Fruit fly (Drosophila melanogaster) whole organism, embryonic: ENCODE measurements around the gene nonC.

Experiments used
- Bgb ChIP-seq: fragments of 200-800 bp; sonication (Bioruptor generic); IDR thresholded peaks from 2 replicates; pipeline ENCODE4 v1.3.6; 2022; ENCODE audit warnings: missing biosample characterization, missing genetic modification characterization; ENCODE audit not compliant: partially characterized antibody
- CG11093 ChIP-seq: fragments of 200-800 bp; sonication (Bioruptor generic); IDR thresholded peaks from 3 replicates; pipeline ENCODE4 v1.3.6; 2022; ENCODE audit warnings: missing biosample characterization, missing genetic modification characterization
- CG12659 ChIP-seq: fragments of 200-800 bp; sonication (Bioruptor generic); optimal IDR thresholded peaks from 3 replicates; lab custom pipeline; 2017; ENCODE audit warnings: mild to moderate bottlenecking, missing biosample characterization, missing genetic modification reagents, missing genetic modification characterization
- CG13894 ChIP-seq: fragments of 200-800 bp; sonication (Bioruptor generic); optimal IDR thresholded peaks from 3 replicates; lab custom pipeline; 2018; ENCODE audit warnings: missing biosample characterization, mild to moderate bottlenecking, missing genetic modification characterization, moderate library complexity
- CG15479 ChIP-seq: fragments of 200-800 bp; sonication (Bioruptor generic); optimal IDR thresholded peaks from 3 replicates; lab custom pipeline; 2019; ENCODE audit warnings: missing biosample characterization, mild to moderate bottlenecking, missing genetic modification characterization, moderate library complexity
- CG16813 ChIP-seq: fragments of 200-800 bp; sonication (Bioruptor generic); IDR thresholded peaks from 3 replicates; pipeline ENCODE4 v1.3.6; 2022; ENCODE audit warnings: missing biosample characterization, missing genetic modification characterization; ENCODE audit not compliant: partially characterized antibody
- CG1832 ChIP-seq: fragments of 200-800 bp; sonication (Bioruptor generic); optimal IDR thresholded peaks from 2 replicates; lab custom pipeline; 2017; ENCODE audit warnings: missing biosample characterization, mild to moderate bottlenecking, missing genetic modification characterization, inconsistent platforms
- CG2199 ChIP-seq: fragments of 200-800 bp; sonication (Bioruptor generic); IDR thresholded peaks from 3 replicates; pipeline ENCODE4 v1.3.6; 2022; ENCODE audit warnings: missing biosample characterization, missing genetic modification characterization
- CG3163 ChIP-seq: fragments of 200-800 bp; sonication (Bioruptor generic); optimal IDR thresholded peaks from 3 replicates; lab custom pipeline; 2016; ENCODE audit warnings: missing biosample characterization, missing genetic modification characterization
- CG4360 ChIP-seq: fragments of 200-800 bp; sonication (Bioruptor generic); IDR thresholded peaks from 2 replicates; pipeline ENCODE4 v1.3.6; 2022; ENCODE audit warnings: missing biosample characterization, missing genetic modification characterization
- CG6654 ChIP-seq: fragments of 200-800 bp; sonication (Bioruptor generic); optimal IDR thresholded peaks from 2 replicates; lab custom pipeline; 2017; ENCODE audit warnings: missing biosample characterization, mild to moderate bottlenecking, missing genetic modification characterization
- CG6791 ChIP-seq: fragments of 200-800 bp; sonication (Bioruptor generic); IDR thresholded peaks from 3 replicates; pipeline ENCODE4 v1.3.6; 2022; ENCODE audit warnings: missing biosample characterization, missing genetic modification characterization; ENCODE audit not compliant: partially characterized antibody
- CG7987 ChIP-seq: fragments of 200-800 bp; sonication (Bioruptor generic); optimal IDR thresholded peaks from 2 replicates; lab custom pipeline; 2018; ENCODE audit warnings: missing biosample characterization, mild to moderate bottlenecking, missing genetic modification characterization, moderate library complexity
- CG8290 ChIP-seq, 3 experiments: fragments of 200-800 bp; sonication (Bioruptor generic); optimal IDR thresholded peaks; 2 replicates each; lab custom pipeline; 2016 to 2019; ENCODE audit warnings: missing biosample characterization in 3 of 3, missing genetic modification characterization in 3 of 3, mild to moderate bottlenecking in 2 of 3, moderate library complexity in 1 of 3
- CHES-1-like ChIP-seq: fragments of 200-800 bp; sonication (Bioruptor generic); optimal IDR thresholded peaks from 2 replicates; lab custom pipeline; 2016; ENCODE audit warnings: missing biosample characterization, missing genetic modification characterization
- D ChIP-seq, 2 experiments: fragments of 200-800 bp in 1 of 2; fragments of >200 bp in 1 of 2; sonication (Bioruptor generic) in 1 of 2; optimal IDR thresholded peaks; 2 replicates in 1 of 2; 3 replicates in 1 of 2; lab custom pipeline; 2017; ENCODE audit warnings: mild to moderate bottlenecking in 1 of 2, missing biosample characterization in 1 of 2, missing genetic modification characterization in 1 of 2, missing genetic modification reagents in 1 of 2
- Dek ChIP-seq: fragments of 200-800 bp; sonication (Bioruptor generic); optimal IDR thresholded peaks from 3 replicates; lab custom pipeline; 2019; ENCODE audit warnings: missing biosample characterization, mild to moderate bottlenecking, missing genetic modification characterization, moderate library complexity
- Drgx ChIP-seq: fragments of 200-800 bp; sonication (Bioruptor generic); IDR thresholded peaks from 2 replicates; pipeline ENCODE4 v1.3.6; 2022; ENCODE audit warnings: missing biosample characterization, missing genetic modification characterization
- ERR ChIP-seq: fragments of 200-800 bp; sonication (Bioruptor generic); optimal IDR thresholded peaks from 2 replicates; lab custom pipeline; 2016; ENCODE audit warnings: missing biosample characterization, missing genetic modification characterization
- Ets65A ChIP-seq: fragments of 200-800 bp; sonication (Bioruptor generic); peaks from one replicate; lab custom pipeline; 2016; ENCODE audit warnings: missing biosample characterization, missing genetic modification characterization
- HmgD ChIP-seq: fragments of 200-800 bp; sonication (Bioruptor generic); optimal IDR thresholded peaks from 3 replicates; lab custom pipeline; 2016; ENCODE audit warnings: missing biosample characterization, missing genetic modification characterization
- Hr3 ChIP-seq: fragments of 200-800 bp; sonication (Bioruptor generic); optimal IDR thresholded peaks from 3 replicates; lab custom pipeline; 2016; ENCODE audit warnings: missing biosample characterization, missing genetic modification characterization
- Opbp ChIP-seq: fragments of 200-800 bp; sonication (Bioruptor generic); IDR thresholded peaks from 3 replicates; pipeline ENCODE4 v1.3.6; 2022; ENCODE audit warnings: missing biosample characterization, missing genetic modification characterization; ENCODE audit not compliant: partially characterized antibody
- Ravus ChIP-seq: fragments of 200-800 bp; sonication (Bioruptor generic); IDR thresholded peaks from 2 replicates; pipeline ENCODE4 v1.3.6; 2022; ENCODE audit warnings: missing biosample characterization, missing genetic modification characterization
- Xbp1 ChIP-seq: fragments of 200-800 bp; sonication (Bioruptor generic); optimal IDR thresholded peaks from 3 replicates; lab custom pipeline; 2016; ENCODE audit warnings: missing biosample characterization, mild to moderate bottlenecking, missing genetic modification characterization
- ash1 ChIP-seq: fragments of 200-800 bp; sonication (Bioruptor generic); optimal IDR thresholded peaks from 2 replicates; lab custom pipeline; 2018; ENCODE audit warnings: missing biosample characterization, mild to moderate bottlenecking, missing genetic modification characterization
- bcd ChIP-seq: fragments of 200-800 bp; sonication (Bioruptor generic); optimal IDR thresholded peaks from 2 replicates; lab custom pipeline; 2017; ENCODE audit warnings: missing biosample characterization, mild to moderate bottlenecking, missing genetic modification characterization
- bsh ChIP-seq, 2 experiments: fragments of 200-800 bp; sonication (Bioruptor generic); optimal IDR thresholded peaks; 2 replicates each; lab custom pipeline; 2017 to 2018; ENCODE audit warnings: mild to moderate bottlenecking in 2 of 2, missing biosample characterization in 2 of 2, missing genetic modification characterization in 2 of 2, moderate library complexity in 1 of 2
- chm ChIP-seq: fragments of 200-800 bp; sonication (Bioruptor generic); IDR thresholded peaks from 2 replicates; pipeline ENCODE4 v1.3.6; 2022; ENCODE audit warnings: missing biosample characterization, missing genetic modification characterization
- kni ChIP-seq: fragments of 200-800 bp; sonication (Bioruptor generic); optimal IDR thresholded peaks from 3 replicates; lab custom pipeline; 2017; ENCODE audit warnings: mild to moderate bottlenecking, missing biosample characterization, missing genetic modification reagents, missing genetic modification characterization
- lola ChIP-seq, 3 experiments: fragments of >200 bp in 2 of 3; fragments of 200-800 bp in 1 of 3; sonication (Bioruptor generic) in 1 of 3; optimal IDR thresholded peaks; 2 replicates each; lab custom pipeline; 2017 to 2019; ENCODE audit warnings: missing biosample characterization in 3 of 3, missing genetic modification characterization in 3 of 3, mild to moderate bottlenecking in 1 of 3, moderate library complexity in 1 of 3
- mirr ChIP-seq: fragments of 200-800 bp; sonication (Bioruptor generic); optimal IDR thresholded peaks from 3 replicates; lab custom pipeline; 2018; ENCODE audit warnings: missing biosample characterization, mild to moderate bottlenecking, missing genetic modification characterization
- nmo ChIP-seq: fragments of 200-800 bp; sonication (Bioruptor generic); optimal IDR thresholded peaks from 2 replicates; lab custom pipeline; 2018; ENCODE audit warnings: missing biosample characterization, mild to moderate bottlenecking, missing genetic modification characterization, moderate library complexity
- pros ChIP-seq: fragments of 200-800 bp; sonication (Bioruptor generic); optimal IDR thresholded peaks from 3 replicates; lab custom pipeline; 2019; ENCODE audit warnings: missing biosample characterization, mild to moderate bottlenecking, missing genetic modification characterization, moderate library complexity
- repo ChIP-seq: fragments of 200-800 bp; sonication (Bioruptor generic); optimal IDR thresholded peaks from 2 replicates; lab custom pipeline; 2016; ENCODE audit warnings: missing biosample characterization, missing genetic modification characterization
- sd ChIP-seq: fragments of 200-800 bp; sonication (Bioruptor generic); optimal IDR thresholded peaks from 3 replicates; lab custom pipeline; 2018; ENCODE audit warnings: missing biosample characterization, mild to moderate bottlenecking, missing genetic modification characterization, moderate library complexity
- sens-2 ChIP-seq: fragments of 200-800 bp; sonication (Bioruptor generic); IDR thresholded peaks from 2 replicates; pipeline ENCODE4 v1.3.6; 2022; ENCODE audit warnings: missing biosample characterization, missing genetic modification characterization
- sob ChIP-seq: fragments of 200-800 bp; sonication (Bioruptor generic); IDR thresholded peaks from 2 replicates; pipeline ENCODE4 v1.3.6; 2022; ENCODE audit warnings: missing biosample characterization, missing genetic modification characterization
- tgo ChIP-seq: fragments of 200-800 bp; sonication (Bioruptor generic); IDR thresholded peaks from 3 replicates; pipeline ENCODE4 v1.3.6; 2022; ENCODE audit warnings: missing biosample characterization, missing genetic modification characterization
- yki ChIP-seq: fragments of >200 bp; optimal IDR thresholded peaks from 3 replicates; lab custom pipeline; 2018

The nonC gene

DNA sequence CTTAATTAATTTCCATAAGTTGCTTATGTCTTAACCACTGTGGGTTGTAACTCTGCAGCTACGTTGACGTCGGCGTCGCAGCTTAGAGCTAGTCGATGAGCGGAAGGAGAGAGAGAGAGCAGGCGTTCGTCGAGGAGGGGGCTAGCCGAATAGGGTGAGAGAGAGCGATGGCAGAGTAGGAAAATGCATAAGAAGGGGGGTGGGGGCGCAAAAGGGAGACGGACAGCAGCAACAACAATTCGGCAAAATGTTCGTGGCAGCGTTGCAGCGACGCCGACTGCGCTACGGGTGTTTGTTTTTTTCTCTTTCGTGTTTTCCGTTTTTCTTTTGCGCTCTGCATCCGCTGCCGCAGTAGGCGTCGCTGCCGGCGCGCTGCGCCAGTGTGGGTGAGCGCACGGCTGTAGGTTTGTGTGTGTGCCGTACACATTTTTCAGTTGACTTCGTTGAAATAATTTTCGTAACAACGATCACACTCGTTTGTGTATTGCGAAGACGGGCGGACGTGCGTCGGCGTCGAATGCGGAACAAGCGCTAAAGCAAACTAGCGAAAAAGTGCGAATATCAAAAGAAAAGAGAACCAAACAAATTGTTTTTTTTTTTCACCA lies 43.8 kb downstream of the nonC start (continued):
- no peak for TF ChIP-seq CG8290 (GFP tag; optimal IDR thresholded peaks at IDR 0.05; lab: Kevin White, UChicago)
- TF ChIP-seq CG8290 (tag; optimal IDR thresholded peaks at IDR 0.05; lab: Kevin White, UChicago), result peak in 1 of 2 experiments; percentile 48
- TF ChIP-seq D (optimal IDR thresholded peaks at IDR 0.05; lab: Kevin White, UChicago), result no peak
- TF ChIP-seq D (GFP tag; optimal IDR thresholded peaks at IDR 0.05; lab: Kevin White, UChicago), result peak; percentile 35
- TF ChIP-seq Xbp1 (GFP tag; lab: Kevin White, UChicago), result peak; percentile 14
- peak; percentile 60 for TF ChIP-seq yki (lab: Kevin White, UChicago)
- TF ChIP-seq Ravus (GFP tag; lab: Robert Waterston, UW), result no peak
- TF ChIP-seq CG6654 (GFP tag; lab: Kevin White, UChicago), result peak; percentile 6
- peak; percentile 92 for TF ChIP-seq CG4360 (GFP tag; lab: Robert Waterston, UW)
- peak; percentile 33 for TF ChIP-seq kni (GFP tag; lab: Kevin White, UChicago)
- peak; percentile 75 for TF ChIP-seq pros (GFP tag; lab: Kevin White, UChicago)
- peak; percentile 49 for TF ChIP-seq bcd (GFP tag; lab: Kevin White, UChicago)
- peak; percentile 30 for TF ChIP-seq CG1832 (GFP tag; lab: Kevin White, UChicago)
- peak; percentile 75 for TF ChIP-seq chm (GFP tag; lab: Robert Waterston, UW)
- TF ChIP-seq Ets65A, result peak; percentile 88
- no peak for TF ChIP-seq ERR (GFP tag; lab: Kevin White, UChicago)
- peak; percentile 6 for TF ChIP-seq repo (GFP tag; lab: Kevin White, UChicago)
- TF ChIP-seq sd (tag; lab: Kevin White, UChicago), result peak; percentile 72
- TF ChIP-seq CG3163 (GFP tag; lab: Kevin White, UChicago), result peak; percentile 33
- 0 out of 2 replicates have a peak, but pooled peaks have one; percentile 16 for TF ChIP-seq sob (GFP tag; lab: Robert Waterston, UW)
- peak; percentile 25 for TF ChIP-seq CHES-1-like
- TF ChIP-seq Hr3 (GFP tag; lab: Kevin White, UChicago), result peak; percentile 7
- peak; percentile 47 for TF ChIP-seq ash1 (GFP tag; lab: Kevin White, UChicago)
- peak; percentile 7 for TF ChIP-seq CG13894 (tag; lab: Kevin White, UChicago)
- TF ChIP-seq Opbp (GFP tag; lab: Robert Waterston, UW), result peak; percentile 55; the same call in 2 of the 3 replicates
- no peak for TF ChIP-seq CG11093 (GFP tag; lab: Robert Waterston, UW)
- peak; percentile 43 for TF ChIP-seq nmo (GFP tag; lab: Kevin White, UChicago)
- peak in 1 of 3 experiments; percentile 84 for TF ChIP-seq lola (GFP tag; optimal IDR thresholded peaks at IDR 0.05; lab: Kevin White, UChicago)
- TF ChIP-seq Bgb, result peak; percentile 49; the same call in 1 of the 2 replicates
- no peak for TF ChIP-seq Dek
- peak; percentile 65 for TF ChIP-seq CG15479 (GFP tag; lab: Kevin White, UChicago)
- TF ChIP-seq CG6791, result no peak
- TF ChIP-seq mirr (GFP tag; lab: Kevin White, UChicago), result peak; percentile 21
- peak; percentile 27 for TF ChIP-seq CG12659 (GFP tag; lab: Kevin White, UChicago)
- TF ChIP-seq tgo (GFP tag; lab: Robert Waterston, UW), result peak; percentile 2; the same call in 1 of the 3 replicates
- peak; percentile 45; the same call in 1 of the 3 replicates for TF ChIP-seq CG2199
- TF ChIP-seq HmgD (GFP tag; lab: Kevin White, UChicago), result no peak
- TF ChIP-seq CG16813 (GFP tag; lab: Robert Waterston, UW), result 0 out of 3 replicates have a peak, but pooled peaks have one; percentile 11
- no peak for TF ChIP-seq CG7987 (GFP tag; lab: Kevin White, UChicago)
- TF ChIP-seq Drgx, result peak; percentile 49
- TF ChIP-seq bsh (GFP tag; optimal IDR thresholded peaks at IDR 0.05; lab: Kevin White, UChicago), result peak in 1 of 2 experiments; percentile 27
- TF ChIP-seq sens-2 (GFP tag; lab: Robert Waterston, UW), result peak; percentile 40; the same call in 1 of the 2 replicates
